Worm (Caenorhabditis elegans): Measurements from ENCODE around the gene cyp-34A9.

DNA sequence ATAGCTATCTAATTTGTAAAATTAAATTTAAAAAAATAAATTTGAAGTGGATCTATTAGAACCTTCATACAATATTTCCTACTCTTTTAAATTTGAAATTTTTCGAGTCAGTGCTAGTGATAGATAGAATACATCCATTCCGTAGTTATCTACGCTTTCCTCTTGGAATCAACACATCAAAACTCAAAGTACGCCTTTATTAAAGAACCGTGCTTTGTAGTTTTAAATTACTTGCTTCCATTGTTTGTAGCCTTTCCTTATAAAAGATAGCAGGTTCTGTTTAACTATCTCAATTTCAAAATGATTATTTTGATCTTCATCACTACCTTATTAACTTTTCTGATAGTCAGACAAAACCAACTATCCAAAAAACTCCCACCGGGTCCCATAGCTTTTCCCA lies 25.3 kb downstream of the cyp-34A9 start, which contains the start of gene cyp-35B3:
- no peak for TF ChIP-seq ceh-18 (tag; optimal IDR thresholded peaks at IDR 0.05)
- TF ChIP-seq fkh-10 (GFP tag; optimal IDR thresholded peaks at IDR 0.05), result no peak
- no peak for TF ChIP-seq F13H6.1 (tag; optimal IDR thresholded peaks at IDR 0.05)
- TF ChIP-seq nhr-11 (tag; optimal IDR thresholded peaks at IDR 0.05), result no peak
- TF ChIP-seq unc-55 (GFP tag; optimal IDR thresholded peaks at IDR 0.05), result no peak
- TF ChIP-seq hlh-13 (GFP tag; optimal IDR thresholded peaks at IDR 0.05), result no peak
